Fruit fly (Drosophila melanogaster): ENCODE results near the gene CG46025.

- TF ChIP-seq lola (GFP tag; optimal IDR thresholded peaks at IDR 0.05) (no peak), h (GFP tag; optimal IDR thresholded peaks at IDR 0.05) (no peak), Dfd (GFP tag; optimal IDR thresholded peaks at IDR 0.05) (no peak), HLH106 (tag; optimal IDR thresholded peaks at IDR 0.05) (no peak), fru (GFP tag; optimal IDR thresholded peaks at IDR 0.05) (no peak), tai (GFP tag; optimal IDR thresholded peaks at IDR 0.05) (no peak), dmrt93B (GFP tag; optimal IDR thresholded peaks at IDR 0.05) (no peak), Mio (GFP tag; optimal IDR thresholded peaks at IDR 0.05) (no peak), Sp1 (GFP tag; optimal IDR thresholded peaks at IDR 0.05) (no peak), ey (GFP tag; optimal IDR thresholded peaks at IDR 0.05) (no peak)
Observed at dm6 chr2L:7711034-7711685, 42.8 kb upstream of the CG46025 start.

Measured in whole organism, wandering third instar larva.